Fruit fly (Drosophila melanogaster) whole organism, wandering third instar larva: ENCODE results near the gene CG14717.

Experiments used
- Abd-B ChIP-seq: fragments of >200 bp; optimal IDR thresholded peaks from 2 replicates; lab custom pipeline; 2017; ENCODE audit warnings: missing biosample characterization, missing genetic modification characterization
- CG32264 ChIP-seq: fragments of 200-800 bp; sonication (Bioruptor generic); optimal IDR thresholded peaks from 2 replicates; lab custom pipeline; 2016; ENCODE audit warnings: missing biosample characterization, missing genetic modification characterization
- CG9705 ChIP-seq: fragments of 200-800 bp; sonication (Bioruptor generic); optimal IDR thresholded peaks from 2 replicates; lab custom pipeline; 2018; ENCODE audit warnings: missing biosample characterization, mild to moderate bottlenecking, missing genetic modification characterization
- Dfd ChIP-seq: fragments of >200 bp; optimal IDR thresholded peaks from 2 replicates; lab custom pipeline; 2017; ENCODE audit warnings: missing biosample characterization, missing genetic modification characterization
- Dif ChIP-seq: fragments of 200-275, 200-300 bp; sonication (Bioruptor generic); optimal IDR thresholded peaks from 2 replicates; lab custom pipeline; 2018; ENCODE audit warnings: missing biosample characterization, missing genetic modification characterization; ENCODE audit not compliant: partially characterized antibody
- GATAd ChIP-seq: sonication (Bioruptor generic); optimal IDR thresholded peaks from 2 replicates; lab custom pipeline; 2016; ENCODE audit warnings: missing biosample characterization, missing genetic modification characterization
- HLH106 ChIP-seq: fragments of 200-800 bp; optimal IDR thresholded peaks from 3 replicates; lab custom pipeline; 2019; ENCODE audit warnings: missing biosample characterization, mild to moderate bottlenecking, missing genetic modification characterization, moderate library complexity
- Hnf4 ChIP-seq: fragments of 200-800 bp; sonication (Bioruptor generic); optimal IDR thresholded peaks from 2 replicates; lab custom pipeline; 2016; ENCODE audit warnings: missing biosample characterization, mild to moderate bottlenecking, missing genetic modification characterization
- Hr83 ChIP-seq: fragments of 200-300 bp; sonication (Bioruptor generic); optimal IDR thresholded peaks from 2 replicates; lab custom pipeline; 2016; ENCODE audit warnings: missing biosample characterization, mild to moderate bottlenecking, missing genetic modification characterization, moderate library complexity; ENCODE audit not compliant: poor library complexity, severe bottlenecking
- Jra ChIP-seq: sonication (Bioruptor generic); optimal IDR thresholded peaks from 2 replicates; lab custom pipeline; 2016; ENCODE audit warnings: missing biosample characterization, missing genetic modification characterization
- Mio ChIP-seq: sonication (Bioruptor generic); optimal IDR thresholded peaks from 2 replicates; lab custom pipeline; 2016; ENCODE audit warnings: missing biosample characterization, missing genetic modification characterization
- N ChIP-seq: fragments of >200 bp; optimal IDR thresholded peaks from 2 replicates; lab custom pipeline; 2018; ENCODE audit warnings: missing biosample characterization, missing external identifiers, missing genetic modification characterization
- OdsH ChIP-seq: fragments of 200-800 bp; sonication (Bioruptor generic); optimal IDR thresholded peaks from 2 replicates; lab custom pipeline; 2016; ENCODE audit warnings: missing biosample characterization, mild to moderate bottlenecking, missing genetic modification characterization
- Rel ChIP-seq, 2 experiments: fragments of 200-800 bp; sonication (Bioruptor generic) in 1 of 2; optimal IDR thresholded peaks; 2 replicates in 1 of 2; 3 replicates in 1 of 2; lab custom pipeline; 2016 to 2019; ENCODE audit warnings: mild to moderate bottlenecking in 2 of 2, missing biosample characterization in 2 of 2, missing genetic modification characterization in 2 of 2, moderate library complexity in 1 of 2
- Sp1 ChIP-seq: fragments of 200-800 bp; sonication (Bioruptor generic); optimal IDR thresholded peaks from 3 replicates; lab custom pipeline; 2019; ENCODE audit warnings: missing biosample characterization, mild to moderate bottlenecking, missing genetic modification characterization, moderate library complexity
- Vsx2 ChIP-seq: fragments of 200-300, 225-300 bp; sonication (Bioruptor generic); optimal IDR thresholded peaks from 2 replicates; lab custom pipeline; 2018; ENCODE audit warnings: missing biosample characterization, missing genetic modification characterization; ENCODE audit not compliant: partially characterized antibody
- br ChIP-seq: fragments of 200-800 bp; sonication (Bioruptor generic); optimal IDR thresholded peaks from 2 replicates; lab custom pipeline; 2016; ENCODE audit warnings: missing biosample characterization, missing genetic modification characterization
- brk ChIP-seq: fragments of 200-800 bp; sonication (Bioruptor generic); optimal IDR thresholded peaks from 2 replicates; lab custom pipeline; 2016; ENCODE audit warnings: missing biosample characterization, mild to moderate bottlenecking, missing genetic modification characterization
- dl ChIP-seq, 2 experiments: fragments of 175-275, 200-275 bp in 1 of 2; fragments of 200-275 bp in 1 of 2; sonication (Bioruptor generic); optimal IDR thresholded peaks; lab custom pipeline; 2018; ENCODE audit warnings: mild to moderate bottlenecking in 2 of 2, missing biosample characterization in 2 of 2, missing genetic modification characterization in 2 of 2, moderate library complexity in 2 of 2; ENCODE audit not compliant: partially characterized antibody in 2 of 2, insufficient read depth in 1 of 2
- dmrt93B ChIP-seq: fragments of 200-800 bp; sonication (Bioruptor generic); optimal IDR thresholded peaks from 2 replicates; lab custom pipeline; 2018; ENCODE audit warnings: missing biosample characterization, mild to moderate bottlenecking, missing genetic modification characterization
- dsf ChIP-seq: sonication (Bioruptor generic); optimal IDR thresholded peaks from 2 replicates; lab custom pipeline; 2016; ENCODE audit warnings: missing biosample characterization, missing genetic modification characterization, borderline replicate concordance
- ey ChIP-seq: fragments of 200-800 bp; sonication (Bioruptor generic); optimal IDR thresholded peaks from 2 replicates; lab custom pipeline; 2016; ENCODE audit warnings: missing biosample characterization, missing genetic modification characterization
- foxo ChIP-seq, 2 experiments: fragments of 200-800 bp; sonication (Bioruptor generic); optimal IDR thresholded peaks; 2 replicates in 1 of 2; 3 replicates in 1 of 2; lab custom pipeline; 2016 to 2017; ENCODE audit warnings: missing biosample characterization in 2 of 2, missing genetic modification characterization in 2 of 2
- fru ChIP-seq: fragments of 200-800 bp; sonication (Bioruptor generic); optimal IDR thresholded peaks from 3 replicates; lab custom pipeline; 2016; ENCODE audit warnings: missing biosample characterization, mild to moderate bottlenecking, missing genetic modification characterization
- h ChIP-seq: fragments of 200-800 bp; sonication (Bioruptor generic); optimal IDR thresholded peaks from 3 replicates; lab custom pipeline; 2016; ENCODE audit warnings: missing biosample characterization, mild to moderate bottlenecking, missing genetic modification characterization
- jim ChIP-seq: fragments of 175-275, 200-325 bp; sonication (Bioruptor generic); optimal IDR thresholded peaks from 2 replicates; lab custom pipeline; 2016; ENCODE audit warnings: missing biosample characterization, mild to moderate bottlenecking, missing genetic modification characterization
- psq ChIP-seq: fragments of 200-800 bp; sonication (Bioruptor generic); optimal IDR thresholded peaks from 3 replicates; lab custom pipeline; 2017; ENCODE audit warnings: missing biosample characterization, mild to moderate bottlenecking, missing genetic modification characterization, moderate library complexity
- rgr ChIP-seq: fragments of 200-800 bp; sonication (Bioruptor generic); optimal IDR thresholded peaks from 3 replicates; lab custom pipeline; 2016; ENCODE audit warnings: missing biosample characterization, mild to moderate bottlenecking, missing genetic modification characterization
- sage ChIP-seq: fragments of 200-800 bp; sonication (Bioruptor generic); optimal IDR thresholded peaks from 2 replicates; lab custom pipeline; 2016; ENCODE audit warnings: missing biosample characterization, mild to moderate bottlenecking, missing genetic modification characterization
- sv ChIP-seq: fragments of 200-800 bp; sonication (Bioruptor generic); optimal IDR thresholded peaks from 3 replicates; lab custom pipeline; 2016; ENCODE audit warnings: missing biosample characterization, missing genetic modification characterization
- tai ChIP-seq: sonication (Bioruptor generic); optimal IDR thresholded peaks from 2 replicates; lab custom pipeline; 2016; ENCODE audit warnings: missing biosample characterization, missing genetic modification characterization
- usp ChIP-seq: fragments of >200 bp; optimal IDR thresholded peaks from 2 replicates; lab custom pipeline; 2017; ENCODE audit warnings: missing biosample characterization, missing genetic modification characterization
- woc ChIP-seq: sonication (Bioruptor generic); optimal IDR thresholded peaks from 2 replicates; lab custom pipeline; 2016; ENCODE audit warnings: missing biosample characterization, mild to moderate bottlenecking, missing genetic modification characterization

The CG14717 gene

DNA sequence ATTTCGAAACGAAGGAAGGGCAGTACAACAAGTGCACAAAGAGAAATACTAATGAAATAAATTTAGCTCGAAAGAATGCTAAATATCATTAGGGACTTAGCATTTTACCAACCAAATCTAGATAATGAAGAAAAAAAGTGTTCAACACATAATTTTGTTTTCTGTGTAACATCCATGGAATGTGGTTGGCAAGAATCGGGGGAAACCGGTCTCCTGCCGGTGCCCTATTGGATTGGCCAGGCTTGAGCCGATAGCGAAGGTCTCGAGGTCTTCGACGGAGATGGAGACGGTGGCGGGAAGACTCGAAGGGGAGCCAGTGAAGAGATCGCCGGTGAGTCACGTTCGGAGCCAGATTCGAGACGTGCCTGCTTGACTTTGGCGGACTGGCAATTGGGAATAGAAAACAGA is 38.5 kb upstream of the CG14717 start:
- TF ChIP-seq psq: peak; percentile 80
- peak; percentile 84 for TF ChIP-seq Sp1 (GFP tag; lab: Kevin White, UChicago)
- peak; percentile 92 for TF ChIP-seq Hnf4 (GFP tag; lab: Kevin White, UChicago)
- TF ChIP-seq tai (GFP tag; lab: Kevin White, UChicago): peak; percentile 72
- peak; percentile 82 for TF ChIP-seq brk (GFP tag; lab: Kevin White, UChicago)
- peak; percentile 42 to 90 for TF ChIP-seq foxo (GFP tag; optimal IDR thresholded peaks at IDR 0.05; lab: Kevin White, UChicago)
- peak; percentile 88 for TF ChIP-seq rgr (GFP tag; lab: Kevin White, UChicago)
- no peak for TF ChIP-seq Mio (GFP tag; lab: Kevin White, UChicago)
- no peak for TF ChIP-seq dsf (GFP tag; lab: Kevin White, UChicago)
- peak; percentile 78 for TF ChIP-seq sage (GFP tag; lab: Kevin White, UChicago)
- TF ChIP-seq dmrt93B (GFP tag; lab: Kevin White, UChicago): peak; percentile 47
- peak; percentile 91 for TF ChIP-seq h (GFP tag; lab: Kevin White, UChicago)
- no peak for TF ChIP-seq N (GFP tag; lab: Kevin White, UChicago)
- TF ChIP-seq jim: no peak
- TF ChIP-seq usp: no peak
- TF ChIP-seq Dfd: no peak
- TF ChIP-seq fru (GFP tag; lab: Kevin White, UChicago): peak; percentile 92
- TF ChIP-seq Hr83 (GFP tag; lab: Kevin White, UChicago): peak; percentile 19
- peak; percentile 92 for TF ChIP-seq ey (GFP tag; lab: Kevin White, UChicago)
- peak; percentile 83 for TF ChIP-seq HLH106 (tag; lab: Kevin White, UChicago)
- peak; percentile 56 for TF ChIP-seq CG9705 (GFP tag; lab: Kevin White, UChicago)
- TF ChIP-seq woc: peak; percentile 93
- TF ChIP-seq Rel (GFP tag; optimal IDR thresholded peaks at IDR 0.05; lab: Kevin White, UChicago): peak; percentile 79
- TF ChIP-seq Rel (tag; optimal IDR thresholded peaks at IDR 0.05; lab: Kevin White, UChicago): peak; percentile 69
- peak; percentile 70 for TF ChIP-seq CG32264 (GFP tag; lab: Kevin White, UChicago)
- TF ChIP-seq br (GFP tag; lab: Kevin White, UChicago): peak; percentile 90
- no peak for TF ChIP-seq Vsx2 (GFP tag; lab: Kevin White, UChicago)
- TF ChIP-seq Jra (GFP tag; lab: Kevin White, UChicago): peak; percentile 70
- peak; percentile 87 for TF ChIP-seq OdsH (GFP tag; lab: Kevin White, UChicago)
- no peak for TF ChIP-seq Abd-B (GFP tag; lab: Kevin White, UChicago)
- TF ChIP-seq dl (GFP tag; optimal IDR thresholded peaks at IDR 0.05; lab: Kevin White, UChicago; ENCODE audit: insufficient read depth in 1 of 2, partially characterized antibody in 2 of 2): no peak

DNA sequence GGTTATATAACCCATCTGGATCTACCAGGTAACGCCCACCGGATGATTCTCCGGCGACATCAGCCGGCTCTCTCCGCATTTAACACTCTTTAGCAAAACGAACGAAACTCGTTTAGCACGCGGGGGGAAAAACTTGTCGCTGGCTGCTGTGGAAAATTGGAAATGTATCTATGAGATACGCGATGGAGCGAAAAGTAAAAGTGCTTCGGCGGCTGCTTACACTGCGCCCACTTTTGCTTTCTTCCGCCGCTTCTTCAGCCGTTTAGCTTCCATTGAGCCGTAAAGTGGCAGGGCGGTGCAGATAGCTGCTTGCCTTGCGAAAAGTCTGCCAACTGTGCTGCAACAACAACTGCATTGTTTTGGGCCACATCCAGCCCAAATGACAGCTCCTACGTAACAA is 35.1 kb upstream of the CG14717 start:
- TF ChIP-seq usp (no peak), Sp1 (GFP tag; lab: Kevin White, UChicago) (no peak), br (GFP tag; lab: Kevin White, UChicago) (no peak), sage (GFP tag; lab: Kevin White, UChicago) (no peak), GATAd (GFP tag; lab: Kevin White, UChicago) (no peak), Jra (GFP tag; lab: Kevin White, UChicago) (no peak), Dif (GFP tag; lab: Kevin White, UChicago) (no peak), Vsx2 (GFP tag; lab: Kevin White, UChicago) (no peak), Hr83 (GFP tag; lab: Kevin White, UChicago) (no peak)

- TF ChIP-seq fru (GFP tag; lab: Kevin White, UChicago) (peak; percentile 0), sv (GFP tag; lab: Kevin White, UChicago) (no peak)
- TF ChIP-seq, all 38 proteins: peak for 1
Measured at dm6 chr3R:11661712-11662111, 34.6 kb upstream of the CG14717 start.

dm6 chr3R:11662617-11663016 is 33.7 kb upstream of the CG14717 start:
- no peak for TF ChIP-seq Hnf4 (GFP tag; lab: Kevin White, UChicago)
- no peak for TF ChIP-seq Vsx2 (GFP tag; lab: Kevin White, UChicago)
- TF ChIP-seq usp: no peak
- no peak for TF ChIP-seq psq
- TF ChIP-seq sage (GFP tag; lab: Kevin White, UChicago): no peak
